Fruit fly (Drosophila melanogaster) whole organism, wandering third instar larva: Measurements from ENCODE around the gene Jhbp7.

Source experiments
- Abd-B ChIP-seq: fragments of >200 bp; optimal IDR thresholded peaks from 2 replicates; lab custom pipeline; 2017; ENCODE audit warnings: missing biosample characterization, missing genetic modification characterization
- Dfd ChIP-seq: fragments of >200 bp; optimal IDR thresholded peaks from 2 replicates; lab custom pipeline; 2017; ENCODE audit warnings: missing biosample characterization, missing genetic modification characterization
- Myc ChIP-seq: fragments of >200 bp; optimal IDR thresholded peaks from 2 replicates; lab custom pipeline; 2017
- Sp1 ChIP-seq: fragments of 200-800 bp; sonication (Bioruptor generic); optimal IDR thresholded peaks from 3 replicates; lab custom pipeline; 2019; ENCODE audit warnings: missing biosample characterization, mild to moderate bottlenecking, missing genetic modification characterization, moderate library complexity
- jim ChIP-seq: fragments of 175-275, 200-325 bp; sonication (Bioruptor generic); optimal IDR thresholded peaks from 2 replicates; lab custom pipeline; 2016; ENCODE audit warnings: missing biosample characterization, mild to moderate bottlenecking, missing genetic modification characterization

- TF ChIP-seq Myc: no peak
- TF ChIP-seq Sp1 (GFP tag; lab: Kevin White, UChicago): no peak
- no peak for TF ChIP-seq jim (GFP tag; lab: Kevin White, UChicago)
- TF ChIP-seq Dfd: no peak
- TF ChIP-seq Abd-B: no peak
These were observed 21.4 kb upstream of the Jhbp7 start, which contains the start of gene CG31106 for dm6 chr3R:25215997-25216396.
